Worm (Caenorhabditis elegans) whole organism, L4 larva: ENCODE data around the gene nhr-4.

Source experiments
- fkh-10 ChIP-seq: fragments of 150-350 bp; optimal IDR thresholded peaks from 2 replicates; lab custom pipeline; 2014; ENCODE audit warnings: missing biosample characterization, missing genetic modification reagents, missing genetic modification characterization
- mdt-29 ChIP-seq: fragments of 200-800 bp; sonication (Bioruptor generic); IDR thresholded peaks from 2 replicates; pipeline ENCODE4 v1.3.6; 2022; ENCODE audit warnings: missing genetic modification reagents, missing genetic modification characterization, missing compliant biosample characterization
- mxl-2 ChIP-seq: fragments of 200-800 bp; sonication (Bioruptor generic); conservative IDR thresholded peaks from 2 replicates; pipeline ENCODE4 v1.3.6; 2022; ENCODE audit warnings: missing genetic modification reagents, missing genetic modification characterization, missing compliant biosample characterization
- nhr-76 ChIP-seq: fragments of 150-350 bp; optimal IDR thresholded peaks from 2 replicates; lab custom pipeline; 2014; ENCODE audit warnings: missing biosample characterization, missing genetic modification characterization

DNA sequence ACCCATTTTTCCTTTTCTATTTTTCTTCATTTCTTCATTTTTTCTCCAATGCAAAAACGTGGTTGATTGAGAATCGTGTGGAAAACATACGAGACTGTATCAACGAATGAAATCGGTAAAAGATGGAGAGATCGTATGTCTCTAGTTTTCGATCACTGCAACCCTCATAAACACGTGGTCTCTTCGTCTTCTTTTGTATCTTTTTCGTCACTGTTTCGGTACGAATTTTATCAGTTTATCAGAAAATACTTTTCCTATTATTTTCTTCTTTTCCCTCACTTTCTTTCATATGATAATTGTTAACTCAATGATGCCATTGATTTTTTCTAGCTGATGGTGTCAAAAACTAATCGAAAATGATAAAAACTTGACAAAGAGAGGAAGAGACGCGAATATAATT, 3.5 kb upstream of the nhr-4 start:
- TF ChIP-seq nhr-76 (tag; lab: Kevin White, UChicago) (no peak), mdt-29 (GFP tag; lab: Robert Waterston, UW) (no peak), fkh-10 (GFP tag; lab: Kevin White, UChicago) (no peak), mxl-2 (GFP tag; lab: Robert Waterston, UW) (no peak)
